Worm (Caenorhabditis elegans): Measurements from ENCODE around the gene K10G4.5.
"Not testable (repeated sequence)": the region's sequence is repeated elsewhere in the genome, so short reads cannot be mapped to it uniquely, and the experiment has no call there.

K10G4.5 gene

ce11 chrV:17258244-17258643 lies 43.0 kb downstream of the K10G4.5 start:
- TF ChIP-seq nhr-28 (tag; optimal IDR thresholded peaks at IDR 0.05), result no peak
- no peak for TF ChIP-seq nhr-76 (tag; optimal IDR thresholded peaks at IDR 0.05)
- TF ChIP-seq ceh-83 (GFP tag; optimal IDR thresholded peaks at IDR 0.05), result no peak
- no peak for TF ChIP-seq ham-2 (GFP tag; optimal IDR thresholded peaks at IDR 0.05)
- TF ChIP-seq nhr-2 (tag; optimal IDR thresholded peaks at IDR 0.05), result no peak

- TF ChIP-seq sem-2 (GFP tag; optimal IDR thresholded peaks at IDR 0.05) (no peak), ceh-83 (GFP tag; optimal IDR thresholded peaks at IDR 0.05) (no peak), ces-1 (GFP tag; optimal IDR thresholded peaks at IDR 0.05) (no peak), blmp-1 (tag; optimal IDR thresholded peaks at IDR 0.05) (no peak), elt-3 (tag; optimal IDR thresholded peaks at IDR 0.05) (no peak), bed-3 (GFP tag; optimal IDR thresholded peaks at IDR 0.05) (no peak), sptf-1 (tag; optimal IDR thresholded peaks at IDR 0.05) (no peak), unc-39 (tag; optimal IDR thresholded peaks at IDR 0.05) (no peak), nhr-76 (tag; optimal IDR thresholded peaks at IDR 0.05) (no peak), mls-2 (tag; optimal IDR thresholded peaks at IDR 0.05) (no peak), ztf-11 (tag; optimal IDR thresholded peaks at IDR 0.05) (no peak), lsy-2 (tag; optimal IDR thresholded peaks at IDR 0.05) (no peak), hlh-1 (tag; optimal IDR thresholded peaks at IDR 0.05) (no peak)
Measured at ce11 chrV:17257637-17258036, 43.6 kb downstream of the K10G4.5 start.

DNA sequence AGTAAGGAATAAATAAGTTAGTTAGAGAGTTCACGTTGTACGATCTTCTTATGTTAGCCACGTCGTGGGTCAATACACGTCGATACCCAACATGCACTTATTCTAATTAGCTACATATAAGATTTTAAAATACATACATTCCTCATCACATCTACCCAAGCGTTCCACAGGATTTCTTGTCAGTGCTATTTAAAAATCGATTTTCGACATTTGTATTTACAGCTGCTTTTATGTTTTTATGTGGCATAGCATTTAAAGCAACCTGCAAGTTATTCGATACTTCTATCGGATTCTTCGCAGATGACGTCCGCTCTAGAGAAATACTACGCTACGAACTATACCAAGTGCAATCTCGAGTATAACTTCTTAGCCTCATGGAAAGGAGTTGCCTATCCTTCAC lies 45.8 kb downstream of the K10G4.5 start, which contains the start of gene srh-115:
TSS of gene srh-115 (plus strand) at position 301 of the 400 bp plus-strand sequence.
- no peak for TF ChIP-seq ceh-83 (GFP tag; optimal IDR thresholded peaks at IDR 0.05)
- no peak for TF ChIP-seq ham-2 (GFP tag; optimal IDR thresholded peaks at IDR 0.05)
- TF ChIP-seq nhr-2 (tag; optimal IDR thresholded peaks at IDR 0.05), result no peak
- TF ChIP-seq hlh-1 (tag; optimal IDR thresholded peaks at IDR 0.05), result no peak
- TF ChIP-seq zip-8 (tag; optimal IDR thresholded peaks at IDR 0.05), result no peak
- TF ChIP-seq elt-1 (tag; optimal IDR thresholded peaks at IDR 0.05; ENCODE audit: borderline replicate concordance, insufficient read depth), result no peak
- TF ChIP-seq tbx-8 (GFP tag; optimal IDR thresholded peaks at IDR 0.05), result no peak
- no peak for TF ChIP-seq cnd-1 (tag; optimal IDR thresholded peaks at IDR 0.05)
- TF ChIP-seq unc-62 (GFP tag; optimal IDR thresholded peaks at IDR 0.05), result no peak
- no peak for TF ChIP-seq pha-4 (tag; optimal IDR thresholded peaks at IDR 0.05)

- not testable (repeated sequence) for TF ChIP-seq unc-39, mep-1, lin-13 (tag; optimal IDR thresholded peaks at IDR 0.05)
Measured at ce11 chrV:17255028-17255427, 46.2 kb downstream of the K10G4.5 start, which contains the start of gene srh-116. TSS of gene srh-116 (minus strand) at chrV:17255128.

ce11 chrV:17251364-17251961 lies 49.8 kb downstream of the K10G4.5 start, which contains the start of gene Y61B8A.6:
TSS of gene Y61B8A.6 (plus strand) at chrV:17251911.
- TF ChIP-seq M03D4.4 (tag; optimal IDR thresholded peaks at IDR 0.05), result no peak
- no peak for TF ChIP-seq lin-13 (tag; optimal IDR thresholded peaks at IDR 0.05)
- TF ChIP-seq nhr-237 (tag; optimal IDR thresholded peaks at IDR 0.05), result no peak
- no peak for TF ChIP-seq ztf-11 (tag; optimal IDR thresholded peaks at IDR 0.05)
- TF ChIP-seq nhr-28 (tag; optimal IDR thresholded peaks at IDR 0.05), result no peak
- TF ChIP-seq mls-2 (tag; optimal IDR thresholded peaks at IDR 0.05), result no peak
- TF ChIP-seq unc-62 (GFP tag; optimal IDR thresholded peaks at IDR 0.05), result no peak
- TF ChIP-seq tbx-8 (GFP tag; optimal IDR thresholded peaks at IDR 0.05), result no peak
- TF ChIP-seq nhr-2 (tag; optimal IDR thresholded peaks at IDR 0.05), result no peak

DNA sequence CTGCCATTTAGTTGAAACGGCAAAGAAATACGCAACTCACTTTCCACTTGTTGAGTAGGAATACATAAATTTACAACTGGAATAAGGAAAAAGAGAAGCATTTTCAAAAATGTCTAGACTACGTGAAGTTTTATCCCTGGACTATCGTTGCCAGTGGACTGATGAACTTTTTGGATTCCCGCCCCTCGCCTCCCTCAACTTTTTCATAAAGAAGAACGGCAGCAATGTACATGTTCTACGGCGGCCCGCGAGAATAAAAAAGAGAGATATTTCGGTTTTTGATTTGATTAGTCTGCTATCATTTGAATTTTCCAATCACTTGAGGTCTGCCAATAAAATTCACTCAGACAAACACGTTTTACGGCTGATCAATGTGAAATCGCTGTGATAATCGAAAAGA lies 52.4 kb downstream of the K10G4.5 start, which contains the start of gene clec-243:
TSS of gene clec-243 (minus strand) at position 101 of the 400 bp plus-strand sequence.
- TF ChIP-seq ces-1 (GFP tag; optimal IDR thresholded peaks at IDR 0.05), result no peak
